Worm (Caenorhabditis elegans): ENCODE results near the gene ubxn-3.

Gene ubxn-3

ce11 chrII:221212-221611 lies 745 bp upstream of the ubxn-3 start:
- peak; percentile 95 for TF ChIP-seq lin-39 (tag; optimal IDR thresholded peaks at IDR 0.05)
- TF ChIP-seq ztf-4 (tag; optimal IDR thresholded peaks at IDR 0.05): no peak
- TF ChIP-seq nhr-11 (tag; optimal IDR thresholded peaks at IDR 0.05): no peak
- no peak for TF ChIP-seq fos-1 (tag; optimal IDR thresholded peaks at IDR 0.05)
- peak; percentile 86 for TF ChIP-seq nfya-1 (tag; optimal IDR thresholded peaks at IDR 0.05; ENCODE audit: insufficient read depth)
- no peak for TF ChIP-seq elt-3 (tag; optimal IDR thresholded peaks at IDR 0.05)
- no peak for TF ChIP-seq nhr-12 (tag; optimal IDR thresholded peaks at IDR 0.05)
- TF ChIP-seq unc-62 (GFP tag; optimal IDR thresholded peaks at IDR 0.05): peak; percentile 64
- TF ChIP-seq nhr-25 (tag; optimal IDR thresholded peaks at IDR 0.05): peak; percentile 96
- TF ChIP-seq daf-12 (tag; optimal IDR thresholded peaks at IDR 0.05): no peak
- TF ChIP-seq skn-1 (tag; optimal IDR thresholded peaks at IDR 0.05): peak; percentile 37
- TF ChIP-seq elt-1 (tag; optimal IDR thresholded peaks at IDR 0.05): peak; percentile 66
- peak; percentile 46 for TF ChIP-seq pqm-1 (tag; optimal IDR thresholded peaks at IDR 0.05)
- TF ChIP-seq mdl-1 (tag; optimal IDR thresholded peaks at IDR 0.05): peak; percentile 40
- no peak for TF ChIP-seq unc-39 (tag; optimal IDR thresholded peaks at IDR 0.05)
- peak; percentile 71 for TF ChIP-seq lin-15B (tag; optimal IDR thresholded peaks at IDR 0.05)
- peak; percentile 3 for TF ChIP-seq R02D3.7 (tag; optimal IDR thresholded peaks at IDR 0.05)
- no peak for TF ChIP-seq fkh-10 (GFP tag; optimal IDR thresholded peaks at IDR 0.05)
- TF ChIP-seq nhr-237 (tag; optimal IDR thresholded peaks at IDR 0.05): no peak
- TF ChIP-seq ceh-9 (tag; optimal IDR thresholded peaks at IDR 0.05): no peak
- TF ChIP-seq snpc-4 (tag; optimal IDR thresholded peaks at IDR 0.05): peak; percentile 37
- TF ChIP-seq ceh-16 (tag; optimal IDR thresholded peaks at IDR 0.05): no peak
- peak; percentile 15 for TF ChIP-seq egl-5 (tag; optimal IDR thresholded peaks at IDR 0.05)
- TF ChIP-seq ztf-11 (tag; optimal IDR thresholded peaks at IDR 0.05): no peak
- peak; percentile 34 for TF ChIP-seq lsy-12 (tag; optimal IDR thresholded peaks at IDR 0.05)
- TF ChIP-seq nhr-43 (tag; optimal IDR thresholded peaks at IDR 0.05; ENCODE audit: poor library complexity, severe bottlenecking): no peak
- peak; percentile 85 for TF ChIP-seq hmg-11 (tag; optimal IDR thresholded peaks at IDR 0.05)
- peak; percentile 56 for TF ChIP-seq elt-2 (tag; optimal IDR thresholded peaks at IDR 0.05)
- peak; percentile 41 for TF ChIP-seq ama-1 (optimal IDR thresholded peaks at IDR 0.05)
- peak; percentile 47 for TF ChIP-seq pha-4 (tag; optimal IDR thresholded peaks at IDR 0.05)
- TF ChIP-seq jun-1 (tag; optimal IDR thresholded peaks at IDR 0.05): peak; percentile 81
- TF ChIP-seq eor-1 (tag; optimal IDR thresholded peaks at IDR 0.05): no peak
- TF ChIP-seq nhr-23 (tag; optimal IDR thresholded peaks at IDR 0.05): peak; percentile 81
- peak; percentile 75 for TF ChIP-seq ceh-28 (tag; optimal IDR thresholded peaks at IDR 0.05)
- TF ChIP-seq sea-2 (GFP tag; optimal IDR thresholded peaks at IDR 0.05): no peak
- no peak for TF ChIP-seq nhr-76 (tag; optimal IDR thresholded peaks at IDR 0.05)
- peak; percentile 58 for TF ChIP-seq tbx-2 (tag; optimal IDR thresholded peaks at IDR 0.05)

ce11 chrII:219846-220503 lies 492 bp downstream of the ubxn-3 start:
- no peak for TF ChIP-seq ceh-28 (tag; optimal IDR thresholded peaks at IDR 0.05)
- TF ChIP-seq nhr-11 (tag; optimal IDR thresholded peaks at IDR 0.05): no peak
- no peak for TF ChIP-seq nhr-67 (tag; optimal IDR thresholded peaks at IDR 0.05)
- TF ChIP-seq ceh-9 (tag; optimal IDR thresholded peaks at IDR 0.05): no peak
- TF ChIP-seq fkh-10 (GFP tag; optimal IDR thresholded peaks at IDR 0.05): no peak
- no peak for TF ChIP-seq R02D3.7 (tag; optimal IDR thresholded peaks at IDR 0.05)
- TF ChIP-seq lin-15B (tag; optimal IDR thresholded peaks at IDR 0.05): no peak
- no peak for TF ChIP-seq aly-2 (tag; optimal IDR thresholded peaks at IDR 0.05)
- TF ChIP-seq unc-62 (GFP tag; optimal IDR thresholded peaks at IDR 0.05): no peak
- no peak for TF ChIP-seq nhr-77 (tag; optimal IDR thresholded peaks at IDR 0.05)
- TF ChIP-seq skn-1 (tag; optimal IDR thresholded peaks at IDR 0.05): no peak
- TF ChIP-seq hmg-11 (tag; optimal IDR thresholded peaks at IDR 0.05): no peak
- TF ChIP-seq pqm-1 (tag; optimal IDR thresholded peaks at IDR 0.05): no peak

- no peak for TF ChIP-seq sea-2 (GFP tag; optimal IDR thresholded peaks at IDR 0.05)
- TF ChIP-seq pqm-1 (tag; optimal IDR thresholded peaks at IDR 0.05): no peak
- no peak for TF ChIP-seq nhr-28 (tag; optimal IDR thresholded peaks at IDR 0.05)
- TF ChIP-seq pha-4 (tag; optimal IDR thresholded peaks at IDR 0.05): no peak
- no peak for TF ChIP-seq elt-3 (tag; optimal IDR thresholded peaks at IDR 0.05)
- no peak for TF ChIP-seq lin-15B (tag; optimal IDR thresholded peaks at IDR 0.05)
- no peak for TF ChIP-seq jun-1 (tag; optimal IDR thresholded peaks at IDR 0.05)
- TF ChIP-seq ZK546.5 (tag; optimal IDR thresholded peaks at IDR 0.05): no peak
- no peak for TF ChIP-seq lsy-12 (tag; optimal IDR thresholded peaks at IDR 0.05)
- no peak for TF ChIP-seq fos-1 (tag; optimal IDR thresholded peaks at IDR 0.05)
- TF ChIP-seq unc-39 (tag; optimal IDR thresholded peaks at IDR 0.05): no peak
- TF ChIP-seq nhr-43 (tag; optimal IDR thresholded peaks at IDR 0.05; ENCODE audit: poor library complexity, severe bottlenecking): no peak
- no peak for TF ChIP-seq egl-5 (tag; optimal IDR thresholded peaks at IDR 0.05)
- TF ChIP-seq nhr-23 (tag; optimal IDR thresholded peaks at IDR 0.05): no peak
- no peak for TF ChIP-seq nhr-76 (tag; optimal IDR thresholded peaks at IDR 0.05)
- TF ChIP-seq skn-1 (tag; optimal IDR thresholded peaks at IDR 0.05): no peak
Observed at ce11 chrII:217308-217707, 3.2 kb downstream of the ubxn-3 start.

Data from whole organism, L3 larva.